Fruit fly (Drosophila melanogaster) whole organism, embryonic: ENCODE measurements around the gene CG10862.
A peak's percentile ranks its signal among the peaks of the same experiment; 100 is the strongest.

ENCODE experiments used
- Aef1 ChIP-seq: fragments of 200-800 bp; sonication (Bioruptor generic); IDR thresholded peaks from 3 replicates; pipeline ENCODE4 v1.3.6; 2022; ENCODE audit warnings: missing biosample characterization, missing genetic modification characterization
- B-H2 ChIP-seq: fragments of 200-800 bp; sonication (Bioruptor generic); optimal IDR thresholded peaks from 2 replicates; lab custom pipeline; 2018; ENCODE audit warnings: missing biosample characterization, mild to moderate bottlenecking, missing genetic modification characterization
- CG10209 ChIP-seq: fragments of 200-800 bp; sonication (Bioruptor generic); optimal IDR thresholded peaks from 3 replicates; lab custom pipeline; 2017; ENCODE audit warnings: missing biosample characterization, mild to moderate bottlenecking, missing genetic modification characterization, missing genetic modification reagents
- CG10321 ChIP-seq: fragments of 200-800 bp; sonication (Bioruptor generic); IDR thresholded peaks from 2 replicates; pipeline ENCODE4 v1.3.6; 2022; ENCODE audit warnings: missing biosample characterization, missing genetic modification characterization
- CG12071 ChIP-seq: fragments of 200-800 bp; sonication (Bioruptor generic); optimal IDR thresholded peaks from 3 replicates; lab custom pipeline; 2018; ENCODE audit warnings: missing biosample characterization, mild to moderate bottlenecking, missing genetic modification characterization
- CG14441 ChIP-seq: fragments of 200-800 bp; sonication (Bioruptor generic); IDR thresholded peaks from 2 replicates; pipeline ENCODE4 v1.3.6; 2022; ENCODE audit warnings: missing biosample characterization, missing genetic modification characterization
- CG14710 ChIP-seq: fragments of 200-800 bp; sonication (Bioruptor generic); optimal IDR thresholded peaks from 3 replicates; lab custom pipeline; 2019; ENCODE audit warnings: missing biosample characterization, mild to moderate bottlenecking, missing genetic modification characterization, moderate library complexity
- CG1647 ChIP-seq: fragments of 200-800 bp; sonication (Bioruptor generic); optimal IDR thresholded peaks from 3 replicates; lab custom pipeline; 2016; ENCODE audit warnings: missing biosample characterization, missing genetic modification characterization
- CG16863 ChIP-seq: fragments of 200-800 bp; sonication (Bioruptor generic); optimal IDR thresholded peaks from 3 replicates; lab custom pipeline; 2016; ENCODE audit warnings: missing biosample characterization, missing genetic modification characterization
- CG17568 ChIP-seq: fragments of 200-800 bp; sonication (Bioruptor generic); optimal IDR thresholded peaks from 2 replicates; lab custom pipeline; 2018; ENCODE audit warnings: missing biosample characterization, mild to moderate bottlenecking, missing genetic modification characterization, moderate library complexity
- CG18011 ChIP-seq: fragments of 200-800 bp; sonication (Bioruptor generic); optimal IDR thresholded peaks from 2 replicates; lab custom pipeline; 2017; ENCODE audit warnings: missing biosample characterization, missing genetic modification characterization, mild to moderate bottlenecking, moderate library complexity, missing genotype
- CG18262 ChIP-seq: fragments of 200-800 bp; optimal IDR thresholded peaks from 3 replicates; lab custom pipeline; 2019; ENCODE audit warnings: missing biosample characterization, mild to moderate bottlenecking, missing genetic modification characterization, moderate library complexity
- CG18599 ChIP-seq: fragments of 200-800 bp; sonication (Bioruptor generic); optimal IDR thresholded peaks from 3 replicates; lab custom pipeline; 2017; ENCODE audit warnings: missing biosample characterization, missing genetic modification characterization, mild to moderate bottlenecking, moderate library complexity, missing genetic modification reagents
- CG31388 ChIP-seq: fragments of 200-800 bp; sonication (Bioruptor generic); optimal IDR thresholded peaks from 2 replicates; lab custom pipeline; 2016; ENCODE audit warnings: missing biosample characterization, missing genetic modification characterization
- CG6175 ChIP-seq: fragments of 200-800 bp; sonication (Bioruptor generic); IDR thresholded peaks from 3 replicates; pipeline ENCODE4 v1.3.6; 2022; ENCODE audit warnings: missing biosample characterization, missing genetic modification characterization
- CG6272 ChIP-seq: fragments of 200-800 bp; sonication (Bioruptor generic); IDR thresholded peaks from 2 replicates; pipeline ENCODE4 v1.3.6; 2022; ENCODE audit warnings: missing biosample characterization, missing genetic modification characterization
- CG6683 ChIP-seq: fragments of 200-800 bp; sonication (Bioruptor generic); optimal IDR thresholded peaks from 2 replicates; lab custom pipeline; 2017; ENCODE audit warnings: missing biosample characterization, mild to moderate bottlenecking, missing genetic modification characterization, missing genetic modification reagents
- CG6689 ChIP-seq: fragments of 200-800 bp; sonication (Bioruptor generic); IDR thresholded peaks from 2 replicates; pipeline ENCODE4 v1.3.6; 2022; ENCODE audit warnings: missing biosample characterization, missing genetic modification characterization
- CG7556 ChIP-seq: fragments of 200-800 bp; sonication (Bioruptor generic); optimal IDR thresholded peaks from 2 replicates; lab custom pipeline; 2017; ENCODE audit warnings: missing biosample characterization, mild to moderate bottlenecking, missing genetic modification characterization
- CG7786 ChIP-seq: fragments of 200-800 bp; sonication (Bioruptor generic); optimal IDR thresholded peaks from 2 replicates; lab custom pipeline; 2016; ENCODE audit warnings: missing biosample characterization, missing genetic modification characterization
- CG8290 ChIP-seq, 3 experiments: fragments of 200-800 bp; sonication (Bioruptor generic); optimal IDR thresholded peaks; 2 replicates each; lab custom pipeline; 2016 to 2019; ENCODE audit warnings: missing biosample characterization in 3 of 3, missing genetic modification characterization in 3 of 3, mild to moderate bottlenecking in 2 of 3, moderate library complexity in 1 of 3
- CG8478 ChIP-seq: fragments of >200 bp; optimal IDR thresholded peaks from 2 replicates; lab custom pipeline; 2018
- CG9215 ChIP-seq: fragments of 200-800 bp; sonication (Bioruptor generic); IDR thresholded peaks from 2 replicates; pipeline ENCODE4 v1.3.6; 2022; ENCODE audit warnings: missing biosample characterization, missing genetic modification characterization
- CG9609 ChIP-seq: fragments of 200-800 bp; sonication (Bioruptor generic); optimal IDR thresholded peaks from 3 replicates; lab custom pipeline; 2016; ENCODE audit warnings: missing biosample characterization, missing genetic modification characterization
- Dek ChIP-seq: fragments of 200-800 bp; sonication (Bioruptor generic); optimal IDR thresholded peaks from 3 replicates; lab custom pipeline; 2019; ENCODE audit warnings: missing biosample characterization, mild to moderate bottlenecking, missing genetic modification characterization, moderate library complexity
- HLH54F ChIP-seq: fragments of 200-800 bp; sonication (Bioruptor generic); optimal IDR thresholded peaks from 3 replicates; lab custom pipeline; 2016; ENCODE audit warnings: missing biosample characterization, missing genetic modification characterization
- Nf-YA ChIP-seq: fragments of 200-800 bp; sonication (Bioruptor generic); IDR thresholded peaks from 2 replicates; pipeline ENCODE4 v1.3.6; 2022; ENCODE audit warnings: missing biosample characterization, missing genetic modification characterization
- Nf-YB ChIP-seq: fragments of 200-800 bp; sonication (Bioruptor generic); optimal IDR thresholded peaks from 3 replicates; lab custom pipeline; 2019; ENCODE audit warnings: missing biosample characterization, mild to moderate bottlenecking, missing genetic modification characterization, moderate library complexity
- Rfx ChIP-seq: fragments of 200-800 bp; sonication (Bioruptor generic); IDR thresholded peaks from 2 replicates; pipeline ENCODE4 v1.3.6; 2022; ENCODE audit warnings: missing biosample characterization, missing genetic modification characterization
- Sry-β ChIP-seq: fragments of 200-800 bp; sonication (Bioruptor generic); optimal IDR thresholded peaks from 2 replicates; lab custom pipeline; 2018; ENCODE audit warnings: missing biosample characterization, mild to moderate bottlenecking, missing genetic modification characterization, moderate library complexity
- Stat92E ChIP-seq, 3 experiments: fragments of >200 bp in 2 of 3; fragments of 200-800 bp in 1 of 3; sonication (Bioruptor generic) in 1 of 3; optimal IDR thresholded peaks; 2 replicates each; lab custom pipeline; 2017 to 2019; ENCODE audit warnings: missing biosample characterization in 3 of 3, missing genetic modification characterization in 3 of 3, mild to moderate bottlenecking in 1 of 3, moderate library complexity in 1 of 3
- ab ChIP-seq: fragments of 200-800 bp; sonication (Bioruptor generic); optimal IDR thresholded peaks from 2 replicates; lab custom pipeline; 2016; ENCODE audit warnings: missing biosample characterization, missing genetic modification characterization
- ap ChIP-seq: fragments of 200-800 bp; sonication (Bioruptor generic); IDR thresholded peaks from 2 replicates; pipeline ENCODE4 v1.3.6; 2022; ENCODE audit warnings: missing biosample characterization, missing genetic modification characterization
- ara ChIP-seq: fragments of 200-800 bp; sonication (Bioruptor generic); IDR thresholded peaks from 2 replicates; pipeline ENCODE4 v1.3.6; 2022; ENCODE audit warnings: missing biosample characterization, missing genetic modification characterization
- bab2 ChIP-seq: fragments of 200-800 bp; sonication (Bioruptor generic); optimal IDR thresholded peaks from 2 replicates; lab custom pipeline; 2016; ENCODE audit warnings: missing biosample characterization, missing genetic modification characterization
- ci ChIP-seq: fragments of 200-800 bp; sonication (Bioruptor generic); IDR thresholded peaks from 3 replicates; pipeline ENCODE4 v1.3.6; 2022; ENCODE audit warnings: missing biosample characterization, missing genetic modification characterization
- croc ChIP-seq: fragments of 200-800 bp; sonication (Bioruptor generic); conservative IDR thresholded peaks from 3 replicates; pipeline ENCODE4 v1.3.6; 2022; ENCODE audit warnings: missing biosample characterization, missing genetic modification characterization
- crp ChIP-seq, 2 experiments: fragments of 200-800 bp; sonication (Bioruptor generic); optimal IDR thresholded peaks; 2 replicates in 1 of 2; 3 replicates in 1 of 2; lab custom pipeline; 2017; ENCODE audit warnings: missing biosample characterization in 2 of 2, missing genetic modification characterization in 2 of 2, mild to moderate bottlenecking in 1 of 2, moderate library complexity in 1 of 2
- dan ChIP-seq: fragments of 200-800 bp; sonication (Bioruptor generic); IDR thresholded peaks from 2 replicates; pipeline ENCODE4 v1.3.6; 2022; ENCODE audit warnings: missing biosample characterization, missing genetic modification characterization
- dpn ChIP-seq, 2 experiments: fragments of 200-800 bp; sonication (Bioruptor generic); optimal IDR thresholded peaks; 3 replicates each; lab custom pipeline; 2016; ENCODE audit warnings: missing biosample characterization in 2 of 2, missing genetic modification characterization in 2 of 2
- eyg ChIP-seq: fragments of 200-800 bp; sonication (Bioruptor generic); optimal IDR thresholded peaks from 3 replicates; lab custom pipeline; 2016; ENCODE audit warnings: missing biosample characterization, missing genetic modification characterization
- fd96Cb ChIP-seq: fragments of 200-800 bp; sonication (Bioruptor generic); optimal IDR thresholded peaks from 2 replicates; lab custom pipeline; 2018; ENCODE audit warnings: missing biosample characterization, mild to moderate bottlenecking, missing genetic modification characterization, moderate library complexity
- gce ChIP-seq: fragments of 200-800 bp; sonication (Bioruptor generic); IDR thresholded peaks from 3 replicates; pipeline ENCODE4 v1.3.6; 2022; ENCODE audit warnings: missing biosample characterization, missing genetic modification characterization
- hb ChIP-seq: fragments of 200-800 bp; sonication (Bioruptor generic); IDR thresholded peaks from 3 replicates; pipeline ENCODE4 v1.3.6; 2022; ENCODE audit warnings: missing biosample characterization, missing genetic modification characterization; ENCODE audit not compliant: partially characterized antibody
- ken ChIP-seq: fragments of 200-800 bp; sonication (Bioruptor generic); IDR thresholded peaks from 3 replicates; pipeline ENCODE4 v1.3.6; 2022; ENCODE audit warnings: missing biosample characterization, missing genetic modification characterization
- knrl ChIP-seq: fragments of 200-800 bp; sonication (Bioruptor generic); IDR thresholded peaks from 3 replicates; pipeline ENCODE4 v1.3.6; 2022; ENCODE audit warnings: missing biosample characterization, missing genetic modification characterization; ENCODE audit not compliant: partially characterized antibody
- pzg ChIP-seq: fragments of 200-800 bp; sonication (Bioruptor generic); optimal IDR thresholded peaks from 3 replicates; lab custom pipeline; 2018; ENCODE audit warnings: missing biosample characterization, mild to moderate bottlenecking, missing genetic modification characterization, moderate library complexity
- twi ChIP-seq: fragments of 200-800 bp; optimal IDR thresholded peaks from 2 replicates; lab custom pipeline; 2019; ENCODE audit warnings: missing biosample characterization, mild to moderate bottlenecking, missing genetic modification characterization, moderate library complexity
- z ChIP-seq: fragments of 200-800 bp; sonication (Bioruptor generic); IDR thresholded peaks from 3 replicates; pipeline ENCODE4 v1.3.6; 2022; ENCODE audit warnings: missing biosample characterization, missing genetic modification characterization
- zf30C ChIP-seq: fragments of 200-800 bp; sonication (Bioruptor generic); optimal IDR thresholded peaks from 3 replicates; lab custom pipeline; 2018; ENCODE audit warnings: missing biosample characterization, mild to moderate bottlenecking, missing genetic modification characterization

Gene CG10862

DNA sequence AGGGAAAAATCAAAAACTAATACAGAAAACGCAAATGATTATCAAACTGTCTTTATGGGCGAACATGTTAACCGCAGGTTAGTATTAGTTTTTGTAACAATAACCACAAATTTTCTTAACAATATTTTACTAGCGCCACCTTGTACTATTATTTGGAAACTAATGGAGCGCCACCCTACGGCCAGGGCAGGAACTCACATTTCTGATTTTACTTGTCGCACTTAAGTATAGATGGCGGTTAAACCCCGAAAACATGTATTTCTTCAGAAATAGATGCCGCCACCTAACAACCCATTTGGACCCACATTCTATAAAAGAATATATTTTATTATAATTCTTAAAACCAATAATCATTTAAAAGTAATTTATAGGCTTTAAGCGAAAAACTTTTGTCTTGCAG is 38.2 kb downstream of the CG10862 start (continued):
- peak; percentile 73 for TF ChIP-seq croc
- peak; percentile 52 for TF ChIP-seq ara (GFP tag; lab: Robert Waterston, UW)
- peak; percentile 59 for TF ChIP-seq CG6272 (GFP tag; lab: Robert Waterston, UW)
- TF ChIP-seq hb (GFP tag; lab: Robert Waterston, UW), result no peak
- peak; percentile 79 for TF ChIP-seq bab2
- TF ChIP-seq CG7556 (GFP tag; lab: Kevin White, UChicago), result peak; percentile 50
- peak; percentile 92 for TF ChIP-seq ci (GFP tag; lab: Robert Waterston, UW)
- peak; percentile 68 for TF ChIP-seq CG18599 (GFP tag; lab: Kevin White, UChicago)
- TF ChIP-seq Sry-β (GFP tag; lab: Kevin White, UChicago), result no peak
- TF ChIP-seq CG1647 (GFP tag; lab: Kevin White, UChicago), result peak; percentile 58
- TF ChIP-seq dpn (GFP tag; optimal IDR thresholded peaks at IDR 0.05; lab: Kevin White, UChicago), result peak; percentile 75 to 91
- peak; percentile 78 for TF ChIP-seq CG9609
- TF ChIP-seq crp (GFP tag; optimal IDR thresholded peaks at IDR 0.05; lab: Kevin White, UChicago), result no peak
- peak; percentile 46 for TF ChIP-seq CG7786 (GFP tag; lab: Kevin White, UChicago)
- peak; percentile 95 for TF ChIP-seq Rfx
- TF ChIP-seq ab (GFP tag; lab: Kevin White, UChicago), result peak; percentile 49
- peak; percentile 70 for TF ChIP-seq HLH54F (GFP tag; lab: Kevin White, UChicago)
- TF ChIP-seq CG8290 (GFP tag; optimal IDR thresholded peaks at IDR 0.05; lab: Kevin White, UChicago), result peak; percentile 78
- peak in 1 of 2 experiments; percentile 86 for TF ChIP-seq CG8290 (tag; optimal IDR thresholded peaks at IDR 0.05; lab: Kevin White, UChicago)
- TF ChIP-seq CG14710 (tag; lab: Kevin White, UChicago), result no peak
- TF ChIP-seq Nf-YB, result no peak
- TF ChIP-seq CG6689 (GFP tag; lab: Robert Waterston, UW), result peak; percentile 43; the same call in 1 of the 2 replicates
- TF ChIP-seq pzg, result no peak
- no peak for TF ChIP-seq zf30C (GFP tag; lab: Kevin White, UChicago)
- peak; percentile 75 for TF ChIP-seq B-H2 (GFP tag; lab: Kevin White, UChicago)
- peak; percentile 71 for TF ChIP-seq Dek (tag; lab: Kevin White, UChicago)
- TF ChIP-seq z (GFP tag; lab: Robert Waterston, UW), result no peak
- TF ChIP-seq fd96Cb (tag; lab: Kevin White, UChicago), result peak; percentile 63
- TF ChIP-seq CG10209 (GFP tag; lab: Kevin White, UChicago), result peak; percentile 70
- peak; percentile 35 for TF ChIP-seq CG17568 (GFP tag; lab: Kevin White, UChicago)
- TF ChIP-seq Stat92E (GFP tag; optimal IDR thresholded peaks at IDR 0.05; lab: Kevin White, UChicago), result no peak
- no peak for TF ChIP-seq CG6683 (GFP tag; lab: Kevin White, UChicago)
- no peak for TF ChIP-seq CG8478 (lab: Kevin White, UChicago)
- TF ChIP-seq CG31388 (GFP tag; lab: Kevin White, UChicago), result peak; percentile 72
- no peak for TF ChIP-seq CG18011 (GFP tag; lab: Kevin White, UChicago)
- peak; percentile 73 for TF ChIP-seq CG18262 (tag; lab: Kevin White, UChicago)
- peak; percentile 76; the same call in 2 of the 3 replicates for TF ChIP-seq Aef1 (GFP tag; lab: Robert Waterston, UW)
- peak; percentile 70 for TF ChIP-seq twi (tag; lab: Kevin White, UChicago)
- TF ChIP-seq dan (GFP tag; lab: Robert Waterston, UW), result no peak
- TF ChIP-seq CG9215, result peak; percentile 67
- TF ChIP-seq CG10321 (GFP tag; lab: Robert Waterston, UW), result no peak
- TF ChIP-seq CG16863 (GFP tag; lab: Kevin White, UChicago), result peak; percentile 81
- 0 out of 2 replicates have a peak, but pooled peaks have one; percentile 35 for TF ChIP-seq Nf-YA (GFP tag; lab: Robert Waterston, UW)
- TF ChIP-seq CG14441, result peak; percentile 87
- no peak for TF ChIP-seq ap (GFP tag; lab: Robert Waterston, UW)
- TF ChIP-seq CG6175 (GFP tag; lab: Robert Waterston, UW), result peak; percentile 26; the same call in 1 of the 3 replicates
- 0 out of 3 replicates have a peak, but pooled peaks have one; percentile 43 for TF ChIP-seq gce (GFP tag; lab: Robert Waterston, UW)
- no peak for TF ChIP-seq CG12071
- peak; percentile 84 for TF ChIP-seq ken (GFP tag; lab: Robert Waterston, UW)
- peak; percentile 51; the same call in 1 of the 3 replicates for TF ChIP-seq knrl
- TF ChIP-seq eyg (GFP tag; lab: Kevin White, UChicago), result peak; percentile 30
